Worm (Caenorhabditis elegans) whole organism, L3 larva: ENCODE results near the gene ugt-44.

Experiments
- R02D3.7 ChIP-seq: fragments of 150-350 bp; optimal IDR thresholded peaks from 2 replicates; lab custom pipeline; 2014; ENCODE audit warnings: missing biosample characterization, missing genetic modification characterization
- ZK546.5 ChIP-seq: sonication (generic microtip); optimal IDR thresholded peaks from 2 replicates; lab custom pipeline; 2017; ENCODE audit warnings: missing biosample characterization, missing genetic modification characterization
- aly-2 ChIP-seq: fragments of 150-350 bp; optimal IDR thresholded peaks from 2 replicates; lab custom pipeline; 2014; ENCODE audit warnings: missing biosample characterization, missing genetic modification characterization
- ama-1 ChIP-seq: fragments of 150-350 bp; optimal IDR thresholded peaks from 2 replicates; lab custom pipeline; 2018
- ceh-16 ChIP-seq: sonication (generic microtip); optimal IDR thresholded peaks from 2 replicates; lab custom pipeline; 2017; ENCODE audit warnings: missing biosample characterization, missing genetic modification characterization
- ceh-28 ChIP-seq: fragments of 150-350 bp; optimal IDR thresholded peaks from 2 replicates; lab custom pipeline; 2014; ENCODE audit warnings: missing biosample characterization, missing genetic modification reagents, missing genetic modification characterization
- ceh-82 ChIP-seq: fragments of 150-350 bp; optimal IDR thresholded peaks from 2 replicates; lab custom pipeline; 2014; ENCODE audit warnings: missing biosample characterization, missing genetic modification characterization
- daf-12 ChIP-seq: fragments of 150-350 bp; optimal IDR thresholded peaks from 2 replicates; lab custom pipeline; 2014; ENCODE audit warnings: missing biosample characterization, missing genetic modification reagents, missing genetic modification characterization
- egl-27 ChIP-seq: sonication (generic microtip); optimal IDR thresholded peaks from 4 replicates; lab custom pipeline; 2017; ENCODE audit warnings: missing biosample characterization, missing genetic modification reagents, missing genetic modification characterization
- egl-5 ChIP-seq: fragments of 150-350 bp; optimal IDR thresholded peaks from 2 replicates; lab custom pipeline; 2017; ENCODE audit warnings: missing biosample characterization, missing genetic modification reagents, missing genetic modification characterization, inconsistent platforms
- elt-1 ChIP-seq: fragments of 150-350 bp; optimal IDR thresholded peaks from 2 replicates; lab custom pipeline; 2014; ENCODE audit warnings: missing biosample characterization, missing genetic modification characterization
- elt-2 ChIP-seq: sonication (generic microtip); optimal IDR thresholded peaks from 2 replicates; lab custom pipeline; 2016; ENCODE audit warnings: missing genetic modification reagents, mild to moderate bottlenecking, missing genetic modification characterization, missing compliant biosample characterization
- elt-3 ChIP-seq, 3 experiments: fragments of 150-350 bp in 1 of 3; sonication (generic microtip) in 2 of 3; optimal IDR thresholded peaks; 2 replicates in 2 of 3; 4 replicates in 1 of 3; lab custom pipeline; 2014 to 2017; ENCODE audit warnings: missing biosample characterization in 3 of 3, missing genetic modification characterization in 3 of 3
- fkh-10 ChIP-seq: sonication (generic microtip); optimal IDR thresholded peaks from 2 replicates; lab custom pipeline; 2017; ENCODE audit warnings: missing biosample characterization, missing genetic modification reagents, missing genetic modification characterization
- fkh-2 ChIP-seq: fragments of 150-350 bp; optimal IDR thresholded peaks from 2 replicates; lab custom pipeline; 2014; ENCODE audit warnings: missing biosample characterization, missing genetic modification reagents, missing genetic modification characterization
- fos-1 ChIP-seq: fragments of 150-350 bp; optimal IDR thresholded peaks from 2 replicates; lab custom pipeline; 2014; ENCODE audit warnings: missing biosample characterization, missing genetic modification characterization
- hmg-11 ChIP-seq: sonication (generic microtip); optimal IDR thresholded peaks from 2 replicates; lab custom pipeline; 2016; ENCODE audit warnings: missing genetic modification characterization, missing compliant biosample characterization
- jun-1 ChIP-seq: fragments of 150-350 bp; optimal IDR thresholded peaks from 2 replicates; lab custom pipeline; 2014; ENCODE audit warnings: missing biosample characterization, missing genetic modification reagents, missing genetic modification characterization
- lin-15B ChIP-seq: fragments of 150-350 bp; optimal IDR thresholded peaks from 2 replicates; lab custom pipeline; 2014; ENCODE audit warnings: missing biosample characterization, missing genetic modification characterization
- lin-39 ChIP-seq: fragments of 150-350 bp; optimal IDR thresholded peaks from 2 replicates; lab custom pipeline; 2018; ENCODE audit warnings: missing biosample characterization, missing genetic modification reagents, missing genetic modification characterization
- lsy-12 ChIP-seq: sonication (generic microtip); optimal IDR thresholded peaks from 2 replicates; lab custom pipeline; 2016; ENCODE audit warnings: mild to moderate bottlenecking, missing genetic modification characterization, missing compliant biosample characterization
- mdl-1 ChIP-seq: fragments of 150-350 bp; optimal IDR thresholded peaks from 2 replicates; lab custom pipeline; 2014; ENCODE audit warnings: missing biosample characterization, missing genetic modification characterization
- nfya-1 ChIP-seq: sonication (generic microtip); optimal IDR thresholded peaks from 2 replicates; lab custom pipeline; 2017; ENCODE audit warnings: missing genetic modification characterization, mild to moderate bottlenecking, missing compliant biosample characterization, antibody characterized with exemption, moderate library complexity; ENCODE audit not compliant: insufficient read depth
- nhr-11 ChIP-seq: fragments of 150-350 bp; optimal IDR thresholded peaks from 2 replicates; lab custom pipeline; 2014; ENCODE audit warnings: missing biosample characterization, missing genetic modification characterization
- nhr-12 ChIP-seq: fragments of 150-350 bp; optimal IDR thresholded peaks from 2 replicates; lab custom pipeline; 2014; ENCODE audit warnings: missing biosample characterization, missing genetic modification characterization
- nhr-23 ChIP-seq: fragments of 150-350 bp; optimal IDR thresholded peaks from 2 replicates; lab custom pipeline; 2014; ENCODE audit warnings: missing biosample characterization, missing genetic modification reagents, missing genetic modification characterization
- nhr-237 ChIP-seq: fragments of 150-350 bp; optimal IDR thresholded peaks from 2 replicates; lab custom pipeline; 2014; ENCODE audit warnings: missing biosample characterization, missing genetic modification characterization
- nhr-25 ChIP-seq: sonication (generic microtip); optimal IDR thresholded peaks from 2 replicates; lab custom pipeline; 2017; ENCODE audit warnings: missing biosample characterization, missing genetic modification characterization
- nhr-28 ChIP-seq: fragments of 150-350 bp; optimal IDR thresholded peaks from 2 replicates; lab custom pipeline; 2014; ENCODE audit warnings: missing biosample characterization, missing genetic modification characterization
- nhr-43 ChIP-seq: sonication (generic microtip); optimal IDR thresholded peaks from 2 replicates; lab custom pipeline; 2016; ENCODE audit warnings: mild to moderate bottlenecking, missing genetic modification characterization, missing compliant biosample characterization; ENCODE audit not compliant: poor library complexity, severe bottlenecking
- nhr-67 ChIP-seq: fragments of 150-350 bp; optimal IDR thresholded peaks from 2 replicates; lab custom pipeline; 2014; ENCODE audit warnings: missing biosample characterization, missing genetic modification characterization
- nhr-76 ChIP-seq: fragments of 150-350 bp; sonication (generic microtip); optimal IDR thresholded peaks from 5 replicates; lab custom pipeline; 2014; ENCODE audit warnings: missing biosample characterization, missing genetic modification characterization
- pha-4 ChIP-seq: fragments of 150-350 bp; optimal IDR thresholded peaks from 2 replicates; lab custom pipeline; 2014; ENCODE audit warnings: missing biosample characterization, missing genetic modification reagents, missing genetic modification characterization
- pqm-1 ChIP-seq: fragments of 150-350 bp; optimal IDR thresholded peaks from 2 replicates; lab custom pipeline; 2017; ENCODE audit warnings: missing biosample characterization, missing genetic modification characterization, inconsistent platforms
- sea-2 ChIP-seq: fragments of 150-350 bp; sonication (generic microtip); optimal IDR thresholded peaks from 4 replicates; lab custom pipeline; 2014; ENCODE audit warnings: missing biosample characterization, missing genetic modification reagents, missing genetic modification characterization
- skn-1 ChIP-seq: fragments of 150-350 bp; optimal IDR thresholded peaks from 2 replicates; lab custom pipeline; 2014; ENCODE audit warnings: missing biosample characterization, missing genetic modification characterization
- snpc-4 ChIP-seq: fragments of 150-350 bp; optimal IDR thresholded peaks from 2 replicates; lab custom pipeline; 2014; ENCODE audit warnings: missing biosample characterization, missing genetic modification characterization
- tbx-2 ChIP-seq: sonication (generic microtip); optimal IDR thresholded peaks from 2 replicates; lab custom pipeline; 2016; ENCODE audit warnings: mild to moderate bottlenecking, missing genetic modification characterization, missing compliant biosample characterization
- unc-39 ChIP-seq: sonication (generic microtip); optimal IDR thresholded peaks from 4 replicates; lab custom pipeline; 2017; ENCODE audit warnings: missing biosample characterization, missing genetic modification characterization
- unc-62 ChIP-seq: fragments of 150-350 bp; sonication (generic microtip); optimal IDR thresholded peaks from 4 replicates; lab custom pipeline; 2014; ENCODE audit warnings: missing biosample characterization, missing genetic modification reagents, missing genetic modification characterization
- zag-1 ChIP-seq: fragments of 150-350 bp; optimal IDR thresholded peaks from 2 replicates; lab custom pipeline; 2014; ENCODE audit warnings: missing biosample characterization, missing genetic modification characterization
- ztf-11 ChIP-seq: fragments of 150-350 bp; optimal IDR thresholded peaks from 2 replicates; lab custom pipeline; 2014; ENCODE audit warnings: missing biosample characterization, missing genetic modification characterization
- ztf-4 ChIP-seq: fragments of 150-350 bp; optimal IDR thresholded peaks from 2 replicates; lab custom pipeline; 2014; ENCODE audit warnings: missing biosample characterization, missing genetic modification characterization

Gene ugt-44

DNA sequence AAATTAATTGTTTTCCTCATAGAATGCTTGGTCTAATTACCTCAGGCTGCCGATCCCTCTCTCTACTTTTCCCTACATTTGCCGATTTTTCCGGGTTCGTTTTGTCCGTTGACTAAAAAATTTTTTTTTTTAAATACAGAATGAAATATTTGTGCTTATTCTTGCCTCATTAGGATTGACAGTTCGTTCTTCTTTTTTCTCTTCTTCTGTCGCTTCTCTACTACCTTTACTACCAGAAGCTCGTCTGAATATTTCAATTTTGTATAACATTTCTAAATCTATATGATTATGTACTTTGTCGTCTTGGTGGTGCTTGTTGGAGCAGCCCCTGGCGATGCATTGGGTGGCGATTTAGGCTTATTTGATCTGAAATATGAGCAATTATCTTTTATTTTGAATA is 5.7 kb downstream of the ugt-44 start:
- TF ChIP-seq nhr-28 (no peak), mdl-1 (tag; lab: Kevin White, UChicago) (no peak), nhr-67 (tag; lab: Kevin White, UChicago) (no peak), jun-1 (tag; lab: Kevin White, UChicago) (no peak), unc-39 (no peak), elt-2 (tag; lab: Kevin White, UChicago) (no peak), ztf-11 (tag; lab: Kevin White, UChicago) (no peak), R02D3.7 (no peak), daf-12 (tag; lab: Kevin White, UChicago) (no peak), ceh-28 (tag; lab: Kevin White, UChicago) (no peak), nhr-11 (tag; lab: Kevin White, UChicago) (no peak), ZK546.5 (tag; lab: Kevin White, UChicago) (no peak), sea-2 (GFP tag; lab: Kevin White, UChicago) (no peak), ceh-82 (tag; lab: Kevin White, UChicago) (no peak), elt-1 (no peak), ztf-4 (tag; lab: Kevin White, UChicago) (no peak), unc-62 (no peak)

DNA sequence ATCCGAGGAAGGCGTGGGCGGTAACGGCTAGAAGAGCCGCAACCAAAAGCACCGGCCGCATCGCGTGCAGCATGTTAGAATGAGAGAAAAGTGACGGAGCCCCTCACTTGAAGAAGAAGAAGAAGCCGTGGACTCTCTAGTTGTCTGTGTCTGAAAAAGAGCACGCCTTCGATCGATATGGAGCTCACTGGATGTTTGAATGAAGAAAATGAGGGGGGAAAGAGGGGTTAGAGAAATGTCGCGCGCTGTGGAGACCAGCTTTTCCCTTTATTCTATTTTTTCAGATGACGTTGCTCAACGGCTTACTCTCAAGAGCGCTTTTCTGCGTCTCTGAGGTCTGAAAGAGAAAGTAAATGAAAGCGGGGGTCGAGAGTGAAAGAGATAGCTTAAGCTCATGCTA is 12.2 kb downstream of the ugt-44 start, which contains the start of gene egl-21:
Gene egl-21 (minus strand): TSS at position 150 of the 400 bp plus-strand sequence.
- no peak for TF ChIP-seq nhr-12 (tag; lab: Kevin White, UChicago)
- TF ChIP-seq tbx-2 (tag; lab: Kevin White, UChicago): peak; percentile 17
- TF ChIP-seq zag-1: no peak
- no peak for TF ChIP-seq nhr-237 (tag; lab: Kevin White, UChicago)
- TF ChIP-seq nhr-43: no peak
- TF ChIP-seq unc-39: no peak
- peak; percentile 53 for TF ChIP-seq lin-15B (tag; lab: Kevin White, UChicago)
- peak; percentile 41 for TF ChIP-seq lsy-12
- TF ChIP-seq hmg-11: peak; percentile 48
- TF ChIP-seq R02D3.7: no peak
- TF ChIP-seq fkh-2 (tag; lab: Kevin White, UChicago): no peak
- TF ChIP-seq mdl-1 (tag; lab: Kevin White, UChicago): peak; percentile 28
- peak; percentile 71 for TF ChIP-seq ceh-28 (tag; lab: Kevin White, UChicago)
- no peak for TF ChIP-seq egl-5 (tag; lab: Kevin White, UChicago)
- TF ChIP-seq nfya-1 (tag; lab: Kevin White, UChicago): peak; percentile 81
- TF ChIP-seq elt-2 (tag; lab: Kevin White, UChicago): no peak
- TF ChIP-seq lin-39 (tag; lab: Kevin White, UChicago): peak; percentile 72
- no peak for TF ChIP-seq jun-1 (tag; lab: Kevin White, UChicago)
- peak; percentile 66 for TF ChIP-seq nhr-11 (tag; lab: Kevin White, UChicago)
- peak; percentile 76 for TF ChIP-seq fkh-10
- no peak for TF ChIP-seq skn-1 (tag; lab: Kevin White, UChicago)
- no peak for TF ChIP-seq nhr-25 (tag; lab: Kevin White, UChicago)
- peak; percentile 24 for TF ChIP-seq ama-1
- no peak for TF ChIP-seq pqm-1 (tag; lab: Kevin White, UChicago)

DNA sequence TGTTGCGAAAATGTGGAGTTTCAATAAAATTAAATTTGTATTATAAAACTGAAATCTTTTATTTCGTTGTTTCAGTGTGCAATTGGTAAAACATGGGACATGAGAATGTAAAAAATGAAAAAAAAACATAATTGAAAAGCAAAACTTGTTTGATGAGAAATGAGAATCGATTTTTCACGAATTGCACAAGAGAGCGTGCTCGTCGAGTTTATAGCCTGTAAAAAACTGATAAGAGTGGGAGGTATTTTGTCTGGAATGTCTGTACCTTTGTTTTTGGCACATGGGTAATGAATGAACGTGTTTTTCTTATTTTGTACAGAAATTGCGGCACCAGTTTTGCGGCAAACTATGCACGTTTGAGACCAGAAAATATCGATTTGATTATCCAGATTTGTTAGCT is 13.0 kb downstream of the ugt-44 start:
- TF ChIP-seq elt-2 (tag; lab: Kevin White, UChicago) (peak; percentile 56), aly-2 (no peak), pqm-1 (tag; lab: Kevin White, UChicago) (peak; percentile 99)

DNA sequence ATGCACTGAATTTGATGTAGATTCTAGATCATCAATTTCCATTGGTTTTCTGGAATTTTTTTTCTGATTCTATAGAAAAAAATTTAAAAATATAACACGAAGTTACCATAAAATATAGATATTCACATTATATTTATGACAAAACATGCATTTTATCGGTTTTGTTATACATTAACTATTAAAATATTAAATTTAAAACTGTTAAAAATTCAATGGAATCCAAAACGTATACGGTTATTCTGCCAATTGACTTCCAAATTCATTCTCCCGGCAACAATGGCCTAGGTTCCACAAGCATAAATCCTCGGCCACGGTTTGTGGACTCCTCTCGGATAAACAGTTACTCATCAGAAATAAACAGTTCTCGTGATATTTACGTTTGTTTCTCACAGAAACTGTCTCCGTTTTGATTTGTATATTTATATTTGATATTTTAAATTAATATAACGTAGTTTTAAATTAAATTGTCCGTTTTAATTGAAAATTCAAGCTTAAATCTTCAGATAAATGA is 14.1 kb downstream of the ugt-44 start, which contains the start of the genes F01D4.5 and ced-5:
Gene F01D4.5 (minus strand): TSS at position 51 of the 511 bp plus-strand sequence.
Gene ced-5 (plus strand): TSS at position 504 of the 511 bp plus-strand sequence.
- TF ChIP-seq ZK546.5 (tag; lab: Kevin White, UChicago) (no peak), nhr-25 (tag; lab: Kevin White, UChicago) (peak; percentile 42), lin-15B (tag; lab: Kevin White, UChicago) (peak; percentile 85), pha-4 (tag; lab: Kevin White, UChicago) (peak; percentile 91), elt-2 (tag; lab: Kevin White, UChicago) (peak; percentile 53), fkh-2 (tag; lab: Kevin White, UChicago) (no peak), hmg-11 (peak; percentile 45), tbx-2 (tag; lab: Kevin White, UChicago) (peak; percentile 53), nhr-28 (no peak), sea-2 (GFP tag; lab: Kevin White, UChicago) (no peak), unc-39 (no peak), aly-2 (no peak), nhr-237 (tag; lab: Kevin White, UChicago) (no peak), ceh-82 (tag; lab: Kevin White, UChicago) (no peak), ama-1 (no peak), fkh-10 (no peak), fos-1 (tag; lab: Kevin White, UChicago) (no peak), egl-5 (tag; lab: Kevin White, UChicago) (no peak), ztf-4 (tag; lab: Kevin White, UChicago) (no peak), egl-27 (tag; lab: Kevin White, UChicago) (no peak), R02D3.7 (peak; percentile 5), snpc-4 (tag; lab: Kevin White, UChicago) (peak; percentile 69), lin-39 (tag; lab: Kevin White, UChicago) (no peak), ceh-16 (no peak), pqm-1 (tag; lab: Kevin White, UChicago) (peak; percentile 69), nhr-76 (tag; lab: Kevin White, UChicago) (no peak), nhr-12 (tag; lab: Kevin White, UChicago) (no peak), nhr-23 (tag; lab: Kevin White, UChicago) (peak; percentile 84), elt-3 (tag; optimal IDR thresholded peaks at IDR 0.05; lab: Kevin White, UChicago) (no peak), lsy-12 (peak; percentile 84), skn-1 (tag; lab: Kevin White, UChicago) (peak; percentile 17), mdl-1 (tag; lab: Kevin White, UChicago) (no peak)
